Worm (Caenorhabditis elegans) whole organism, late embryonic: Measurements from ENCODE around the gene aco-1.

Experiments used
- Y22D7AL.16 ChIP-seq: sonication (generic microtip); optimal IDR thresholded peaks from 2 replicates; lab custom pipeline; 2016; ENCODE audit warnings: missing genetic modification characterization, missing compliant biosample characterization
- ahr-1 ChIP-seq: sonication (generic microtip); optimal IDR thresholded peaks from 2 replicates; lab custom pipeline; 2016; ENCODE audit warnings: missing genetic modification characterization, missing compliant biosample characterization
- ama-1 ChIP-seq: fragments of 150-350 bp; optimal IDR thresholded peaks from 2 replicates; lab custom pipeline; 2014
- ceh-9 ChIP-seq: sonication (generic microtip); optimal IDR thresholded peaks from 2 replicates; lab custom pipeline; 2016; ENCODE audit warnings: mild to moderate bottlenecking, missing genetic modification characterization, inconsistent platforms, missing compliant biosample characterization
- elt-4 ChIP-seq: sonication (generic microtip); optimal IDR thresholded peaks from 2 replicates; lab custom pipeline; 2016; ENCODE audit warnings: missing genetic modification characterization, missing compliant biosample characterization
- hlh-15 ChIP-seq: sonication (generic microtip); optimal IDR thresholded peaks from 2 replicates; lab custom pipeline; 2016; ENCODE audit warnings: missing genetic modification characterization, missing compliant biosample characterization
- lin-11 ChIP-seq: fragments of 200-800 bp; sonication (Bioruptor generic); optimal IDR thresholded peaks from 2 replicates; lab custom pipeline; 2018; ENCODE audit warnings: mild to moderate bottlenecking, missing genetic modification characterization, missing compliant biosample characterization
- nhr-11 ChIP-seq: fragments of 150-350 bp; optimal IDR thresholded peaks from 2 replicates; lab custom pipeline; 2014; ENCODE audit warnings: missing biosample characterization, missing genetic modification characterization
- pat-9 ChIP-seq: fragments of 200-800 bp; sonication (Bioruptor generic); optimal IDR thresholded peaks from 2 replicates; lab custom pipeline; 2018; ENCODE audit warnings: mild to moderate bottlenecking, missing genetic modification characterization, moderate library complexity, missing compliant biosample characterization
- sdc-2 ChIP-seq: sonication (generic microtip); optimal IDR thresholded peaks from 2 replicates; lab custom pipeline; 2016; ENCODE audit warnings: missing genotype, missing genetic modification characterization, missing compliant biosample characterization
- unc-55 ChIP-seq: sonication (generic microtip); optimal IDR thresholded peaks from 2 replicates; lab custom pipeline; 2017; ENCODE audit warnings: missing biosample characterization, missing genetic modification reagents, missing genetic modification characterization

DNA sequence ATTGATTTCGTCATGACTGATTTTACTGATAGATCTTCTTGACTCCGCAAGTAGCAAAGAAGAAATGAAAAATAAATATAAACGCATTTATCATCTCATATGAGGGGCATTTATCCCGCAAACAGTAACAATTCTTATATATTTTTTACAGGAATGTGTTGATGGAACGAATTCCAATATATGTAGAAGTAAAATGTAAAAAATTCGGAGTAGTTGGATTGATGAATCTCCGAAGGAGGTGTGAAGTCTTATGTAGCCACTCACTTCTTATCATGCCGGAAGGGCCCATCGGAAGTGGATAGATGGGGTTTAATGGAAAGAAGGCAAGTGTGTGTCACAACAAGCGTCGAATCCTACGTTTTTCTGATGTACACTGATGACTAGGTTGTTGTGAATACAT lies 1.9 kb upstream of the aco-1 start, which contains the start of gene gcy-9:
- no peak for TF ChIP-seq pat-9 (tag; lab: Kevin White, UChicago)
- TF ChIP-seq lin-11: no peak
- no peak for TF ChIP-seq ama-1 (lab: Kevin White, UChicago)
- TF ChIP-seq unc-55: no peak
- TF ChIP-seq ceh-9: no peak
- no peak for TF ChIP-seq hlh-15 (tag; lab: Kevin White, UChicago)
- TF ChIP-seq elt-4 (tag; lab: Kevin White, UChicago): no peak
- TF ChIP-seq Y22D7AL.16: no peak
- TF ChIP-seq sdc-2: no peak
- no peak for TF ChIP-seq ahr-1
- no peak for TF ChIP-seq nhr-11
